Comparison of ENCODE assay signal across 1 fruit fly cellular context in the genomic region with DNA sequence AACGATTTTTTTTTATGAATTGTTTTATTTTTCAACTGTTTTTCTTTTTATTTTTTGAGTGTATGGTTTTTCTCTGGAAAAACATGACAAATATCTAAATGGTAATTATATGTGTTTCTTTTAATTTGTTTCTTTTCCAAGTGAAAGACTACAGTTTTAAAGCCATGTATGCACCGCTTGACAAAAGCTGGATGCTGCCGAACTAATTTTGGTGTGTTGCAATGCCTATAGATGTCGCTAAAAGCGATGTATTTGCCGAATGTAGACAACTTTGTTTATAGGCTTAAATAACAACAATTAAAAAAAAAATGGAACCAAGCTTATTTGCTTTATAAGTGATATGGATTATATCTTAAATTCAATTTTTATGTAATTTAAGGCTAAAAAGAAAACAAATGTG.
TF ChIP-seq lines count a peak whose summit lies in the region.

A gene (minus strand): TSS at position 120 of the 400 bp plus-strand sequence.

TF ChIP-seq in whole organism, embryonic, 481 proteins besides CTCF, POLR2A, EP300 and RAD21 (continued from another document and continues in another):
- TF ChIP-seq lilli (GFP tag; optimal IDR thresholded peaks at IDR 0.05; lab: Kevin White, UChicago) (peak; percentile 23), ab (GFP tag; optimal IDR thresholded peaks at IDR 0.05; lab: Kevin White, UChicago) (no peak), nerfin-1 (tag; optimal IDR thresholded peaks at IDR 0.05; lab: Kevin White, UChicago) (no peak), CG11560 (tag; IDR thresholded peaks at IDR 0.05; lab: Robert Waterston, UW) (no peak), H15 (GFP tag; IDR thresholded peaks at IDR 0.05; lab: Robert Waterston, UW) (no peak), ATbp (GFP tag; optimal IDR thresholded peaks at IDR 0.05; lab: Kevin White, UChicago) (no peak), gt (GFP tag; IDR thresholded peaks at IDR 0.05; lab: Robert Waterston, UW) (no peak), schlank (tag; optimal IDR thresholded peaks at IDR 0.05; lab: Kevin White, UChicago) (no peak), CG7963 (GFP tag; IDR thresholded peaks at IDR 0.05; lab: Robert Waterston, UW; ENCODE audit: partially characterized antibody) (peak; percentile 35; the same call in 1 of the 3 replicates), MBD-R2 (GFP tag; IDR thresholded peaks at IDR 0.05; lab: Robert Waterston, UW) (no peak), CG6175 (GFP tag; IDR thresholded peaks at IDR 0.05; lab: Robert Waterston, UW) (no peak), trem (tag; optimal IDR thresholded peaks at IDR 0.05; lab: Kevin White, UChicago) (no peak), Atf-2 (GFP tag; optimal IDR thresholded peaks at IDR 0.05; lab: Kevin White, UChicago) (no peak), CG14014 (GFP tag; IDR thresholded peaks at IDR 0.05; lab: Robert Waterston, UW) (no peak), CG10366 (GFP tag; IDR thresholded peaks at IDR 0.05; lab: Robert Waterston, UW) (no peak), nerfin-2 (GFP tag; IDR thresholded peaks at IDR 0.05; lab: Robert Waterston, UW; ENCODE audit: partially characterized antibody) (peak; percentile 47), CG17912 (GFP tag; optimal IDR thresholded peaks at IDR 0.05; lab: Kevin White, UChicago) (no peak), TFAM (GFP tag; optimal IDR thresholded peaks at IDR 0.05; lab: Kevin White, UChicago) (no peak), unc-4 (GFP tag; IDR thresholded peaks at IDR 0.05; lab: Robert Waterston, UW; ENCODE audit: partially characterized antibody) (no peak), CG9727 (GFP tag; optimal IDR thresholded peaks at IDR 0.05; lab: Kevin White, UChicago) (no peak), CG17328 (GFP tag; IDR thresholded peaks at IDR 0.05; lab: Robert Waterston, UW) (no peak), fd96Cb (tag; optimal IDR thresholded peaks at IDR 0.05; lab: Kevin White, UChicago) (no peak), CG6683 (GFP tag; optimal IDR thresholded peaks at IDR 0.05; lab: Kevin White, UChicago) (no peak), sens-2 (GFP tag; IDR thresholded peaks at IDR 0.05; lab: Robert Waterston, UW) (no peak), ash1 (GFP tag; optimal IDR thresholded peaks at IDR 0.05; lab: Kevin White, UChicago) (no peak), CG30403 (GFP tag; optimal IDR thresholded peaks at IDR 0.05; lab: Kevin White, UChicago) (peak; percentile 37), fru (optimal IDR thresholded peaks at IDR 0.05; lab: Kevin White, UChicago) (no peak), grn (GFP tag; optimal IDR thresholded peaks at IDR 0.05; lab: Kevin White, UChicago) (no peak), Spps (tag; optimal IDR thresholded peaks at IDR 0.05; lab: Kevin White, UChicago) (no peak), wor (GFP tag; IDR thresholded peaks at IDR 0.05; lab: Robert Waterston, UW) (no peak), Bdp1 (GFP tag; optimal IDR thresholded peaks at IDR 0.05; lab: Kevin White, UChicago) (no peak), CG12744 (GFP tag; optimal IDR thresholded peaks at IDR 0.05; lab: Kevin White, UChicago) (peak; percentile 12), bigmax (GFP tag; optimal IDR thresholded peaks at IDR 0.05; lab: Kevin White, UChicago) (no peak), Ptx1 (GFP tag; IDR thresholded peaks at IDR 0.05; lab: Robert Waterston, UW) (peak; percentile 47), Oli (tag; optimal IDR thresholded peaks at IDR 0.05; lab: Kevin White, UChicago) (no peak), kni (GFP tag; optimal IDR thresholded peaks at IDR 0.05; lab: Kevin White, UChicago) (no peak), CG9797 (GFP tag; optimal IDR thresholded peaks at IDR 0.05; lab: Kevin White, UChicago) (no peak), Aef1 (GFP tag; IDR thresholded peaks at IDR 0.05; lab: Robert Waterston, UW) (peak; percentile 50; the same call in 2 of the 3 replicates), CG4730 (GFP tag; IDR thresholded peaks at IDR 0.05; lab: Robert Waterston, UW) (no peak), sens (GFP tag; lab: Kevin White, UChicago) (peak; percentile 84), onecut (GFP tag; IDR thresholded peaks at IDR 0.05; lab: Robert Waterston, UW) (no peak), H2.0 (GFP tag; IDR thresholded peaks at IDR 0.05; lab: Robert Waterston, UW) (no peak), Gug (GFP tag; IDR thresholded peaks at IDR 0.05; lab: Robert Waterston, UW) (peak; percentile 62; the same call in 1 of the 4 replicates), Six4 (GFP tag; optimal IDR thresholded peaks at IDR 0.05; lab: Kevin White, UChicago) (no peak), vvl (GFP tag; IDR thresholded peaks at IDR 0.05; lab: Robert Waterston, UW) (peak; percentile 30; the same call in 1 of the 2 replicates), CG15011 (GFP tag; optimal IDR thresholded peaks at IDR 0.05; lab: Kevin White, UChicago) (no peak), repo (GFP tag; optimal IDR thresholded peaks at IDR 0.05; lab: Kevin White, UChicago) (no peak), CG12942 (GFP tag; optimal IDR thresholded peaks at IDR 0.05; lab: Kevin White, UChicago) (no peak), CG13775 (GFP tag; optimal IDR thresholded peaks at IDR 0.05; lab: Kevin White, UChicago) (no peak), gfzf (GFP tag; optimal IDR thresholded peaks at IDR 0.05; lab: Kevin White, UChicago) (no peak), CG18599 (GFP tag; optimal IDR thresholded peaks at IDR 0.05; lab: Kevin White, UChicago) (no peak), CG42726 (GFP tag; IDR thresholded peaks at IDR 0.05; lab: Robert Waterston, UW; ENCODE audit: partially characterized antibody) (peak; percentile 77), CG3995 (GFP tag; optimal IDR thresholded peaks at IDR 0.05; lab: Kevin White, UChicago) (no peak), CG17612 (GFP tag; IDR thresholded peaks at IDR 0.05; lab: Robert Waterston, UW) (no peak), sqz (GFP tag; optimal IDR thresholded peaks at IDR 0.05; lab: Kevin White, UChicago) (no peak), CG8478 (optimal IDR thresholded peaks at IDR 0.05; lab: Kevin White, UChicago) (no peak), luna (GFP tag; optimal IDR thresholded peaks at IDR 0.05; lab: Kevin White, UChicago) (no peak), Hey (tag; optimal IDR thresholded peaks at IDR 0.05; lab: Kevin White, UChicago) (no peak), mam (GFP tag; optimal IDR thresholded peaks at IDR 0.05; lab: Kevin White, UChicago) (no peak), CG11504 (tag; optimal IDR thresholded peaks at IDR 0.05; lab: Kevin White, UChicago) (peak; percentile 73), Doc2 (GFP tag; IDR thresholded peaks at IDR 0.05; lab: Robert Waterston, UW) (no peak), klu (GFP tag; IDR thresholded peaks at IDR 0.05; lab: Robert Waterston, UW) (0 out of 2 replicates have a peak, but pooled peaks have one; percentile 13), ttk (GFP tag; IDR thresholded peaks at IDR 0.05; lab: Robert Waterston, UW) (no peak), MTF-1 (GFP tag; optimal IDR thresholded peaks at IDR 0.05; lab: Kevin White, UChicago; ENCODE audit: borderline replicate concordance) (no peak), NK7.1 (GFP tag; optimal IDR thresholded peaks at IDR 0.05; lab: Kevin White, UChicago) (no peak), fd102C (GFP tag; optimal IDR thresholded peaks at IDR 0.05; lab: Kevin White, UChicago) (no peak), Drgx (GFP tag; IDR thresholded peaks at IDR 0.05; lab: Robert Waterston, UW) (no peak), Hand (GFP tag; optimal IDR thresholded peaks at IDR 0.05; lab: Kevin White, UChicago) (no peak), CG8765 (GFP tag; IDR thresholded peaks at IDR 0.05; lab: Robert Waterston, UW) (no peak), Myb (GFP tag; optimal IDR thresholded peaks at IDR 0.05; lab: Kevin White, UChicago) (peak; percentile 50), usp (GFP tag; optimal IDR thresholded peaks at IDR 0.05; lab: Kevin White, UChicago) (no peak), CkIIα-i1 (GFP tag; IDR thresholded peaks at IDR 0.05; lab: Robert Waterston, UW) (no peak), tio (GFP tag; optimal IDR thresholded peaks at IDR 0.05; lab: Kevin White, UChicago) (peak; percentile 14), hbn (GFP tag; IDR thresholded peaks at IDR 0.05; lab: Robert Waterston, UW; ENCODE audit: partially characterized antibody) (no peak), CG10274 (GFP tag; optimal IDR thresholded peaks at IDR 0.05; lab: Kevin White, UChicago) (no peak), CG13123 (GFP tag; optimal IDR thresholded peaks at IDR 0.05; lab: Kevin White, UChicago) (peak; percentile 14), HLH4C (GFP tag; IDR thresholded peaks at IDR 0.05; lab: Robert Waterston, UW; ENCODE audit: partially characterized antibody) (0 out of 3 replicates have a peak, but pooled peaks have one; percentile 22), HLH54F (GFP tag; optimal IDR thresholded peaks at IDR 0.05; lab: Kevin White, UChicago) (peak; percentile 20), CG11093 (GFP tag; IDR thresholded peaks at IDR 0.05; lab: Robert Waterston, UW) (no peak), psq (GFP tag; optimal IDR thresholded peaks at IDR 0.05; lab: Kevin White, UChicago) (no peak), toy (GFP tag; IDR thresholded peaks at IDR 0.05; lab: Robert Waterston, UW) (no peak), CG15601 (tag; optimal IDR thresholded peaks at IDR 0.05; lab: Kevin White, UChicago) (peak; percentile 2), Ssrp (tag; optimal IDR thresholded peaks at IDR 0.05; lab: Kevin White, UChicago) (peak; percentile 15), CG4820 (GFP tag; optimal IDR thresholded peaks at IDR 0.05; lab: Kevin White, UChicago) (no peak), CG14860 (GFP tag; IDR thresholded peaks at IDR 0.05; lab: Robert Waterston, UW; ENCODE audit: partially characterized antibody) (peak; percentile 32; the same call in 1 of the 3 replicates), Lhr (GFP tag; optimal IDR thresholded peaks at IDR 0.05; lab: Kevin White, UChicago) (peak; percentile 49), CG15696 (tag; optimal IDR thresholded peaks at IDR 0.05; lab: Kevin White, UChicago) (peak; percentile 12), scrt (GFP tag; optimal IDR thresholded peaks at IDR 0.05; lab: Kevin White, UChicago) (no peak), sug (tag; optimal IDR thresholded peaks at IDR 0.05; lab: Kevin White, UChicago) (no peak), CG11456 (GFP tag; IDR thresholded peaks at IDR 0.05; lab: Robert Waterston, UW) (peak; percentile 75; the same call in 2 of the 3 replicates), CG15514 (GFP tag; optimal IDR thresholded peaks at IDR 0.05; lab: Kevin White, UChicago) (no peak), CG5245 (GFP tag; optimal IDR thresholded peaks at IDR 0.05; lab: Kevin White, UChicago) (no peak), CG7357 (GFP tag; IDR thresholded peaks at IDR 0.05; lab: Robert Waterston, UW) (no peak), ken (GFP tag; IDR thresholded peaks at IDR 0.05; lab: Robert Waterston, UW) (peak; percentile 48; the same call in 2 of the 3 replicates), Mad (GFP tag; optimal IDR thresholded peaks at IDR 0.05; lab: Kevin White, UChicago) (peak; percentile 15), Abd-B (GFP tag; optimal IDR thresholded peaks at IDR 0.05; lab: Kevin White, UChicago) (peak; percentile 60), HLH3B (GFP tag; IDR thresholded peaks at IDR 0.05; lab: Robert Waterston, UW) (no peak), BEAF-32 (GFP tag; optimal IDR thresholded peaks at IDR 0.05; lab: Kevin White, UChicago) (no peak), CG7271 (tag; optimal IDR thresholded peaks at IDR 0.05; lab: Kevin White, UChicago) (no peak), insv (GFP tag; optimal IDR thresholded peaks at IDR 0.05; lab: Kevin White, UChicago) (no peak), cas (GFP tag; IDR thresholded peaks at IDR 0.05; lab: Robert Waterston, UW) (no peak), eyg (GFP tag; optimal IDR thresholded peaks at IDR 0.05; lab: Kevin White, UChicago) (no peak), caup (GFP tag; optimal IDR thresholded peaks at IDR 0.05; lab: Kevin White, UChicago; ENCODE audit: severe bottlenecking) (no peak), CG3163 (GFP tag; optimal IDR thresholded peaks at IDR 0.05; lab: Kevin White, UChicago) (no peak), tx (GFP tag; optimal IDR thresholded peaks at IDR 0.05; lab: Kevin White, UChicago) (no peak), CG13296 (GFP tag; optimal IDR thresholded peaks at IDR 0.05; lab: Kevin White, UChicago) (no peak), CG34224 (GFP tag; IDR thresholded peaks at IDR 0.05; lab: Robert Waterston, UW; ENCODE audit: partially characterized antibody) (no peak), nau (GFP tag; optimal IDR thresholded peaks at IDR 0.05; lab: Kevin White, UChicago) (no peak), CG5180 (GFP tag; optimal IDR thresholded peaks at IDR 0.05; lab: Kevin White, UChicago) (no peak), corto (GFP tag; optimal IDR thresholded peaks at IDR 0.05; lab: Kevin White, UChicago) (no peak), NC2α (GFP tag; optimal IDR thresholded peaks at IDR 0.05; lab: Kevin White, UChicago) (no peak), CG10147 (GFP tag; optimal IDR thresholded peaks at IDR 0.05; lab: Kevin White, UChicago) (no peak), crp (GFP tag; optimal IDR thresholded peaks at IDR 0.05; lab: Kevin White, UChicago) (peak in 1 of 2 experiments; percentile 42), CG18619 (GFP tag; optimal IDR thresholded peaks at IDR 0.05; lab: Kevin White, UChicago) (no peak), CG18262 (tag; optimal IDR thresholded peaks at IDR 0.05; lab: Kevin White, UChicago) (no peak), mld (GFP tag; IDR thresholded peaks at IDR 0.05; lab: Robert Waterston, UW; ENCODE audit: partially characterized antibody) (no peak), CG2129 (GFP tag; IDR thresholded peaks at IDR 0.05; lab: Robert Waterston, UW; ENCODE audit: partially characterized antibody) (no peak), dpn (GFP tag; optimal IDR thresholded peaks at IDR 0.05; lab: Kevin White, UChicago) (peak in 1 of 2 experiments; percentile 32), wek (GFP tag; optimal IDR thresholded peaks at IDR 0.05; lab: Kevin White, UChicago) (no peak), stwl (tag; optimal IDR thresholded peaks at IDR 0.05; lab: Kevin White, UChicago) (peak; percentile 97), zen (tag; optimal IDR thresholded peaks at IDR 0.05; lab: Kevin White, UChicago) (no peak), CG33213 (GFP tag; optimal IDR thresholded peaks at IDR 0.05; lab: Kevin White, UChicago) (no peak), CG7556 (GFP tag; optimal IDR thresholded peaks at IDR 0.05; lab: Kevin White, UChicago) (no peak), hkb (optimal IDR thresholded peaks at IDR 0.05; lab: Kevin White, UChicago) (no peak), hkb (GFP tag; IDR thresholded peaks at IDR 0.05; lab: Robert Waterston, UW) (no peak), CG10959 (GFP tag; IDR thresholded peaks at IDR 0.05; lab: Robert Waterston, UW) (no peak), Jarid2 (GFP tag; optimal IDR thresholded peaks at IDR 0.05; lab: Kevin White, UChicago) (peak; percentile 7), CG16815 (GFP tag; optimal IDR thresholded peaks at IDR 0.05; lab: Kevin White, UChicago) (no peak), CG12071 (GFP tag; optimal IDR thresholded peaks at IDR 0.05; lab: Kevin White, UChicago) (no peak), CG14965 (GFP tag; optimal IDR thresholded peaks at IDR 0.05; lab: Kevin White, UChicago; ENCODE audit: borderline replicate concordance) (no peak)
